Worm (Caenorhabditis elegans): ENCODE measurements around the gene catp-8.

- TF ChIP-seq F22D6.2 (tag; optimal IDR thresholded peaks at IDR 0.05) = no peak
- TF ChIP-seq lin-35 (GFP tag; optimal IDR thresholded peaks at IDR 0.05) = no peak
- no peak for TF ChIP-seq mxl-1 (tag; optimal IDR thresholded peaks at IDR 0.05)
- no peak for TF ChIP-seq lir-1 (GFP tag; conservative IDR thresholded peaks at IDR 0.05)
- no peak for TF ChIP-seq akir-1 (GFP tag; optimal IDR thresholded peaks at IDR 0.05)
- no peak for TF ChIP-seq lsy-27 (tag; optimal IDR thresholded peaks at IDR 0.05; ENCODE audit: borderline replicate concordance, insufficient read depth)
- TF ChIP-seq somi-1 (GFP tag; optimal IDR thresholded peaks at IDR 0.05) = no peak
- no peak for TF ChIP-seq ceh-27 (GFP tag; optimal IDR thresholded peaks at IDR 0.05)
- TF ChIP-seq atf-7 (tag; optimal IDR thresholded peaks at IDR 0.05) = no peak
- no peak for TF ChIP-seq tbx-9 (tag; optimal IDR thresholded peaks at IDR 0.05; ENCODE audit: borderline replicate concordance)
- no peak for TF ChIP-seq B0035.1 (tag; optimal IDR thresholded peaks at IDR 0.05)
These were observed 10.7 kb upstream of the catp-8 start for ce11 chrIV:11489610-11490339.

Data from whole organism, young adult.